Worm (Caenorhabditis elegans) whole organism, L4/young adult: ENCODE measurements around the gene srbc-75.

Experiments used
- W03F9.2 ChIP-seq: fragments of 150-350 bp; optimal IDR thresholded peaks from 2 replicates; lab custom pipeline; 2014; ENCODE audit warnings: missing biosample characterization, missing genetic modification characterization
- dao-5 ChIP-seq: sonication (generic microtip); optimal IDR thresholded peaks from 2 replicates; lab custom pipeline; 2016; ENCODE audit warnings: missing genotype, missing genetic modification characterization, moderate library complexity, missing compliant biosample characterization
- him-1 ChIP-seq: sonication (generic microtip); optimal IDR thresholded peaks from 2 replicates; lab custom pipeline; 2016; ENCODE audit warnings: missing genotype, missing genetic modification reagents, missing genetic modification characterization, missing compliant biosample characterization

DNA sequence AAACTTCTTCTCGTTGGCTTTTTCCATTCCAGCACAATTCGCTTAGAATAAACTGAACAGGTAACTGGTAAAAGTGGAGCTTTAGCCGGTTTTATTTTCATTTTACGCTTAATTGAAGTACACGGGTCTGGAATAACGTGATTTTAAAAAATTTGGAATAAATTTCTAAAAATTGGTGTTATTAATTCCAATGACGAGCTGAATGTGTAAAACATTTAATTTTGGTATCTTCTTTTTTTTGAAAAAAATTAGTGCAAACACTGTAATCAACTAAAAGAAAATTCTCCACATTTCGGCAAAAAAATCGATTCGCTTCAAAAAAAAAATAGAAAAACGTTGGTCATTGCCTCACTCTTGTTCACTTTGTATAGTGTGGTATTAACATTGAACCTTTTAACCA lies 18.6 kb downstream of the srbc-75 start, which contains the start of gene T10H4.4:
- TF ChIP-seq him-1 (no peak), W03F9.2 (tag; lab: Kevin White, UChicago) (no peak), dao-5 (tag; lab: Kevin White, UChicago) (no peak)
